Worm (Caenorhabditis elegans): ENCODE results near the gene C06E1.11.

ce11 chrIII:8602148-8602547 is 14.3 kb downstream of the C06E1.11 start:
- no peak for TF ChIP-seq nfya-1 (tag; optimal IDR thresholded peaks at IDR 0.05)
- no peak for TF ChIP-seq ceh-6 (GFP tag; optimal IDR thresholded peaks at IDR 0.05)
- TF ChIP-seq pag-3 (tag; optimal IDR thresholded peaks at IDR 0.05; ENCODE audit: borderline replicate concordance) = no peak
- no peak for TF ChIP-seq ama-1 (optimal IDR thresholded peaks at IDR 0.05)
- no peak for TF ChIP-seq ceh-19 (GFP tag; optimal IDR thresholded peaks at IDR 0.05)
- no peak for TF ChIP-seq elt-2 (tag; optimal IDR thresholded peaks at IDR 0.05)
- TF ChIP-seq nhr-11 (tag; optimal IDR thresholded peaks at IDR 0.05) = no peak
- TF ChIP-seq syd-9 (tag; optimal IDR thresholded peaks at IDR 0.05) = no peak
- no peak for TF ChIP-seq hlh-30 (tag; optimal IDR thresholded peaks at IDR 0.05; ENCODE audit: insufficient read depth)
- no peak for TF ChIP-seq eyg-1 (tag; optimal IDR thresholded peaks at IDR 0.05)
